Fruit fly (Drosophila melanogaster) S2 (cell line): ENCODE results near the gene Ctr1A.

Source experiments
- CG8478 ChIP-seq: fragments of >200 bp; optimal IDR thresholded peaks from 2 replicates; lab custom pipeline; 2018
- CTCF ChIP-seq, 2 experiments: fragments of >200 bp; optimal IDR thresholded peaks; 2 replicates each; lab custom pipeline; 2018

DNA sequence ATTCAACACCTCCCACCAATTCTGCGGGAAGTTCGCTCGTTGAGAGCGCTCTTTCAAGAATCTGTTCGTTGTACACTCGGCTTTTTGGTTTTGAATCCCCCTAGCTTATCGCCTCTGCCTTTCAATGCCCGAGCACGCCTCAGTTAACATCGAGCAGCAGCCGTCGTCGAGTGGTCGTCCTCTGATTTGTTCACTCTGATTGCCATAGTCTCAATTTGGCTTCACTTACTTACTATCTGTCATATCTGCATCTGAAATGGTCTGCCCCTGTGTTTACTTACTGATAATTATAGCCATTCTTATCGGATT lies 18.0 kb downstream of the Ctr1A start:
- TF ChIP-seq CTCF (optimal IDR thresholded peaks at IDR 0.05; lab: Kevin White, UChicago) (no peak), CG8478 (lab: Kevin White, UChicago) (no peak)
